Fruit fly (Drosophila melanogaster) whole organism, embryonic: Measurements from ENCODE around the gene galene.
A peak's percentile ranks its signal among the peaks of the same experiment; 100 is the strongest.

Experiments
- Aef1 ChIP-seq: fragments of 200-800 bp; sonication (Bioruptor generic); IDR thresholded peaks from 3 replicates; pipeline ENCODE4 v1.3.6; 2022; ENCODE audit warnings: missing biosample characterization, missing genetic modification characterization
- BEAF-32 ChIP-seq: fragments of 200-800 bp; sonication (Bioruptor generic); optimal IDR thresholded peaks from 3 replicates; lab custom pipeline; 2017; ENCODE audit warnings: missing biosample characterization, missing genetic modification characterization, mild to moderate bottlenecking, moderate library complexity, missing genetic modification reagents
- C15 ChIP-seq: fragments of 200-800 bp; sonication (Bioruptor generic); IDR thresholded peaks from 3 replicates; pipeline ENCODE4 v1.3.6; 2022; ENCODE audit warnings: missing biosample characterization, missing genetic modification characterization
- CG10209 ChIP-seq: fragments of 200-800 bp; sonication (Bioruptor generic); optimal IDR thresholded peaks from 3 replicates; lab custom pipeline; 2017; ENCODE audit warnings: missing biosample characterization, mild to moderate bottlenecking, missing genetic modification characterization, missing genetic modification reagents
- CG10565 ChIP-seq: fragments of 200-800 bp; sonication (Bioruptor generic); optimal IDR thresholded peaks from 3 replicates; lab custom pipeline; 2016; ENCODE audit warnings: missing biosample characterization, mild to moderate bottlenecking, missing genetic modification characterization
- CG10654 ChIP-seq: fragments of 200-800 bp; sonication (Bioruptor generic); optimal IDR thresholded peaks from 2 replicates; lab custom pipeline; 2016; ENCODE audit warnings: missing biosample characterization, missing genetic modification characterization
- CG11695 ChIP-seq: fragments of 200-800 bp; sonication (Bioruptor generic); IDR thresholded peaks from 3 replicates; pipeline ENCODE4 v1.3.6; 2022; ENCODE audit warnings: missing biosample characterization, missing genetic modification characterization
- CG12071 ChIP-seq: fragments of 200-800 bp; sonication (Bioruptor generic); optimal IDR thresholded peaks from 3 replicates; lab custom pipeline; 2018; ENCODE audit warnings: missing biosample characterization, mild to moderate bottlenecking, missing genetic modification characterization
- CG13287 ChIP-seq: fragments of 200-800 bp; sonication (Bioruptor generic); IDR thresholded peaks from 2 replicates; pipeline ENCODE4 v1.3.6; 2022; ENCODE audit warnings: missing biosample characterization, missing genetic modification characterization; ENCODE audit not compliant: partially characterized antibody
- CG14014 ChIP-seq: fragments of 200-800 bp; sonication (Bioruptor generic); IDR thresholded peaks from 2 replicates; pipeline ENCODE4 v1.3.6; 2022; ENCODE audit warnings: missing biosample characterization, missing genetic modification characterization
- CG14441 ChIP-seq: fragments of 200-800 bp; sonication (Bioruptor generic); IDR thresholded peaks from 2 replicates; pipeline ENCODE4 v1.3.6; 2022; ENCODE audit warnings: missing biosample characterization, missing genetic modification characterization
- CG17186 ChIP-seq: fragments of 200-800 bp; sonication (Bioruptor generic); optimal IDR thresholded peaks from 3 replicates; lab custom pipeline; 2017; ENCODE audit warnings: missing biosample characterization, missing genetic modification reagents, missing genetic modification characterization
- CG17359 ChIP-seq: fragments of 200-800 bp; sonication (Bioruptor generic); optimal IDR thresholded peaks from 3 replicates; lab custom pipeline; 2018; ENCODE audit warnings: missing biosample characterization, mild to moderate bottlenecking, missing genetic modification characterization, moderate library complexity
- CG17568 ChIP-seq: fragments of 200-800 bp; sonication (Bioruptor generic); optimal IDR thresholded peaks from 2 replicates; lab custom pipeline; 2018; ENCODE audit warnings: missing biosample characterization, mild to moderate bottlenecking, missing genetic modification characterization, moderate library complexity
- CG18764 ChIP-seq: fragments of 200-800 bp; sonication (Bioruptor generic); optimal IDR thresholded peaks from 3 replicates; lab custom pipeline; 2016; ENCODE audit warnings: missing biosample characterization, missing genetic modification characterization
- CG2120 ChIP-seq: fragments of 200-800 bp; sonication (Bioruptor generic); optimal IDR thresholded peaks from 3 replicates; lab custom pipeline; 2016; ENCODE audit warnings: missing biosample characterization, missing genetic modification characterization
- CG2889 ChIP-seq: fragments of 200-800 bp; sonication (Bioruptor generic); IDR thresholded peaks from 3 replicates; pipeline ENCODE4 v1.3.6; 2022; ENCODE audit warnings: missing biosample characterization, missing genetic modification characterization
- CG4424 ChIP-seq: fragments of 200-800 bp; sonication (Bioruptor generic); optimal IDR thresholded peaks from 3 replicates; lab custom pipeline; 2016; ENCODE audit warnings: missing biosample characterization, missing genetic modification characterization
- CG4820 ChIP-seq: fragments of 200-800 bp; sonication (Bioruptor generic); optimal IDR thresholded peaks from 3 replicates; lab custom pipeline; 2016; ENCODE audit warnings: missing biosample characterization, missing genetic modification characterization
- CG7786 ChIP-seq: fragments of 200-800 bp; sonication (Bioruptor generic); optimal IDR thresholded peaks from 2 replicates; lab custom pipeline; 2016; ENCODE audit warnings: missing biosample characterization, missing genetic modification characterization
- CG7963 ChIP-seq: fragments of 200-800 bp; sonication (Bioruptor generic); IDR thresholded peaks from 3 replicates; pipeline ENCODE4 v1.3.6; 2022; ENCODE audit warnings: missing biosample characterization, missing genetic modification characterization; ENCODE audit not compliant: partially characterized antibody
- CG8388 ChIP-seq: fragments of 200-800 bp; sonication (Bioruptor generic); optimal IDR thresholded peaks from 2 replicates; lab custom pipeline; 2019; ENCODE audit warnings: missing biosample characterization, mild to moderate bottlenecking, missing genetic modification characterization, moderate library complexity
- CG8765 ChIP-seq: fragments of 200-800 bp; sonication (Bioruptor generic); IDR thresholded peaks from 2 replicates; pipeline ENCODE4 v1.3.6; 2022; ENCODE audit warnings: missing biosample characterization, missing genetic modification characterization
- CG9609 ChIP-seq: fragments of 200-800 bp; sonication (Bioruptor generic); optimal IDR thresholded peaks from 3 replicates; lab custom pipeline; 2016; ENCODE audit warnings: missing biosample characterization, missing genetic modification characterization
- CHES-1-like ChIP-seq: fragments of 200-800 bp; sonication (Bioruptor generic); optimal IDR thresholded peaks from 2 replicates; lab custom pipeline; 2016; ENCODE audit warnings: missing biosample characterization, missing genetic modification characterization
- D19A ChIP-seq: fragments of 200-800 bp; optimal IDR thresholded peaks from 3 replicates; lab custom pipeline; 2019; ENCODE audit warnings: missing biosample characterization, mild to moderate bottlenecking, missing genetic modification characterization, moderate library complexity
- Dp ChIP-seq: fragments of 200-800 bp; sonication (Bioruptor generic); optimal IDR thresholded peaks from 2 replicates; lab custom pipeline; 2018; ENCODE audit warnings: missing biosample characterization, mild to moderate bottlenecking, missing genetic modification characterization, moderate library complexity
- Ets65A ChIP-seq: fragments of 200-800 bp; sonication (Bioruptor generic); peaks from one replicate; lab custom pipeline; 2016; ENCODE audit warnings: missing biosample characterization, missing genetic modification characterization
- HLHmδ ChIP-seq: fragments of 200-800 bp; sonication (Bioruptor generic); optimal IDR thresholded peaks from 2 replicates; lab custom pipeline; 2018; ENCODE audit warnings: missing biosample characterization, mild to moderate bottlenecking, missing genetic modification characterization, moderate library complexity
- Kr ChIP-seq: fragments of 200-800 bp; sonication (Bioruptor generic); optimal IDR thresholded peaks from 2 replicates; lab custom pipeline; 2017; ENCODE audit warnings: missing biosample characterization, mild to moderate bottlenecking, missing genetic modification characterization
- Sin3A ChIP-seq: fragments of >200 bp; optimal IDR thresholded peaks from 2 replicates; lab custom pipeline; 2018
- Six4 ChIP-seq: fragments of 200-800 bp; sonication (Bioruptor generic); optimal IDR thresholded peaks from 2 replicates; lab custom pipeline; 2016; ENCODE audit warnings: missing biosample characterization, missing genetic modification characterization
- TFAM ChIP-seq: fragments of 200-800 bp; sonication (Bioruptor generic); optimal IDR thresholded peaks from 2 replicates; lab custom pipeline; 2017; ENCODE audit warnings: missing biosample characterization, missing genetic modification characterization, inconsistent platforms
- Vsx1 ChIP-seq: fragments of 200-800 bp; sonication (Bioruptor generic); optimal IDR thresholded peaks from 2 replicates; lab custom pipeline; 2017; ENCODE audit warnings: missing biosample characterization, mild to moderate bottlenecking, missing genetic modification characterization, missing genetic modification reagents
- YL-1 ChIP-seq: fragments of 200-800 bp; sonication (Bioruptor generic); optimal IDR thresholded peaks from 3 replicates; lab custom pipeline; 2017; ENCODE audit warnings: missing biosample characterization, mild to moderate bottlenecking, missing genetic modification characterization
- bowl ChIP-seq: fragments of 200-800 bp; sonication (Bioruptor generic); IDR thresholded peaks from 2 replicates; pipeline ENCODE4 v1.3.6; 2022; ENCODE audit warnings: missing biosample characterization, missing genetic modification characterization
- bsh ChIP-seq, 2 experiments: fragments of 200-800 bp; sonication (Bioruptor generic); optimal IDR thresholded peaks; 2 replicates each; lab custom pipeline; 2017 to 2018; ENCODE audit warnings: mild to moderate bottlenecking in 2 of 2, missing biosample characterization in 2 of 2, missing genetic modification characterization in 2 of 2, moderate library complexity in 1 of 2
- croc ChIP-seq: fragments of 200-800 bp; sonication (Bioruptor generic); conservative IDR thresholded peaks from 3 replicates; pipeline ENCODE4 v1.3.6; 2022; ENCODE audit warnings: missing biosample characterization, missing genetic modification characterization
- dm ChIP-seq: fragments of 200-800 bp; sonication (Bioruptor generic); optimal IDR thresholded peaks from 3 replicates; lab custom pipeline; 2016; ENCODE audit warnings: missing biosample characterization, missing genetic modification characterization
- fd96Cb ChIP-seq: fragments of 200-800 bp; sonication (Bioruptor generic); optimal IDR thresholded peaks from 2 replicates; lab custom pipeline; 2018; ENCODE audit warnings: missing biosample characterization, mild to moderate bottlenecking, missing genetic modification characterization, moderate library complexity
- fu2 ChIP-seq: fragments of 200-800 bp; sonication (Bioruptor generic); optimal IDR thresholded peaks from 2 replicates; lab custom pipeline; 2016; ENCODE audit warnings: missing biosample characterization, missing genetic modification characterization
- gce ChIP-seq: fragments of 200-800 bp; sonication (Bioruptor generic); IDR thresholded peaks from 3 replicates; pipeline ENCODE4 v1.3.6; 2022; ENCODE audit warnings: missing biosample characterization, missing genetic modification characterization
- h ChIP-seq: fragments of >200 bp; optimal IDR thresholded peaks from 2 replicates; lab custom pipeline; 2017
- insv ChIP-seq, 2 experiments: fragments of 200-800 bp; sonication (Bioruptor generic); optimal IDR thresholded peaks; 3 replicates each; lab custom pipeline; 2016 to 2018; ENCODE audit warnings: missing biosample characterization in 2 of 2, missing genetic modification characterization in 2 of 2
- luna ChIP-seq: fragments of 200-800 bp; sonication (Bioruptor generic); optimal IDR thresholded peaks from 2 replicates; lab custom pipeline; 2016; ENCODE audit warnings: missing biosample characterization, missing genetic modification characterization
- mirr ChIP-seq: fragments of 200-800 bp; sonication (Bioruptor generic); optimal IDR thresholded peaks from 3 replicates; lab custom pipeline; 2018; ENCODE audit warnings: missing biosample characterization, mild to moderate bottlenecking, missing genetic modification characterization
- sim ChIP-seq: fragments of 200-800 bp; sonication (Bioruptor generic); IDR thresholded peaks from 2 replicates; pipeline ENCODE4 v1.3.6; 2022; ENCODE audit warnings: missing biosample characterization, missing genetic modification characterization
- slbo ChIP-seq: fragments of 200-800 bp; sonication (Bioruptor generic); IDR thresholded peaks from 2 replicates; pipeline ENCODE4 v1.3.6; 2022; ENCODE audit warnings: missing biosample characterization, missing genetic modification characterization
- slp2 ChIP-seq: fragments of 200-800 bp; sonication (Bioruptor generic); optimal IDR thresholded peaks from 2 replicates; lab custom pipeline; 2016; ENCODE audit warnings: missing biosample characterization, missing genetic modification characterization
- ssp ChIP-seq: fragments of 200-800 bp; sonication (Bioruptor generic); IDR thresholded peaks from 2 replicates; pipeline ENCODE4 v1.3.6; 2022; ENCODE audit warnings: missing biosample characterization, missing genetic modification characterization
- tll ChIP-seq, 2 experiments: fragments of 200-800 bp in 1 of 2; fragments of >200 bp in 1 of 2; sonication (Bioruptor generic) in 1 of 2; optimal IDR thresholded peaks; 2 replicates each; lab custom pipeline; 2017 to 2019; ENCODE audit warnings: missing biosample characterization in 2 of 2, missing genetic modification characterization in 2 of 2, mild to moderate bottlenecking in 1 of 2, moderate library complexity in 1 of 2
- tup ChIP-seq: fragments of 200-800 bp; sonication (Bioruptor generic); optimal IDR thresholded peaks from 2 replicates; lab custom pipeline; 2016; ENCODE audit warnings: missing biosample characterization, mild to moderate bottlenecking, missing genetic modification characterization, moderate library complexity

Gene galene

DNA sequence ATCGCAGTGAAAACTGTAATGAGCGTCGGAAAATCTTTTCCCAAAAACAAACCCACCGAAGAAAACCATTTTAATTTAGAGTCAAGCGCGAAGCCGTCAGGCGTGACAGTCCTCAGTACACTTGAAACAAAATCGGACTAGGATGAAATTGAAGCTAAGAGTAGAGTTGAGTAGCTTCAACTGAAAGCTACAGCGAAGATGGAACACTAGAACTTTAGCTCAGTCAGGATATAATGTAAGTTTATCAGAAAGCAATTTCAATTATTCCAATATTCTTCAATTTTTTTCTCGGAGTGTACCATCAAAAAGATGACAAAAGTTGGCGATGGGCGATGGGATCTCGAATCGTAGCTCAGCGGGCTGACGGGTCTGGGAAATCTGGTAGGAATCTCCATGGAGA, 19.1 kb upstream of the galene start:
- TF ChIP-seq CG9609 (no peak), CG10209 (GFP tag; lab: Kevin White, UChicago) (peak; percentile 27), C15 (GFP tag; lab: Robert Waterston, UW) (no peak), Sin3A (lab: Kevin White, UChicago) (no peak), Six4 (GFP tag; lab: Kevin White, UChicago) (peak; percentile 1), TFAM (GFP tag; lab: Kevin White, UChicago) (no peak), CG17186 (GFP tag; lab: Kevin White, UChicago) (peak; percentile 1), CG4424 (GFP tag; lab: Kevin White, UChicago) (peak; percentile 28), CG14441 (GFP tag; lab: Robert Waterston, UW) (0 out of 2 replicates have a peak, but pooled peaks have one; percentile 18), HLHmδ (GFP tag; lab: Kevin White, UChicago) (no peak), mirr (GFP tag; lab: Kevin White, UChicago) (no peak), Ets65A (GFP tag; lab: Kevin White, UChicago) (peak; percentile 75), CHES-1-like (GFP tag; lab: Kevin White, UChicago) (no peak), h (lab: Kevin White, UChicago) (no peak), tll (GFP tag; optimal IDR thresholded peaks at IDR 0.05; lab: Kevin White, UChicago) (no peak), fu2 (GFP tag; lab: Kevin White, UChicago) (no peak), CG7786 (no peak), slbo (GFP tag; lab: Robert Waterston, UW) (0 out of 2 replicates have a peak, but pooled peaks have one; percentile 7), CG17359 (peak; percentile 62), Aef1 (0 out of 3 replicates have a peak, but pooled peaks have one; percentile 25), CG14014 (GFP tag; lab: Robert Waterston, UW) (no peak), sim (GFP tag; lab: Robert Waterston, UW) (no peak), YL-1 (GFP tag; lab: Kevin White, UChicago) (no peak), Dp (GFP tag; lab: Kevin White, UChicago) (no peak), dm (GFP tag; lab: Kevin White, UChicago) (no peak), CG11695 (GFP tag; lab: Robert Waterston, UW) (peak; percentile 45; the same call in 1 of the 3 replicates), gce (GFP tag; lab: Robert Waterston, UW) (no peak), CG18764 (peak; percentile 19), CG13287 (GFP tag; lab: Robert Waterston, UW) (no peak), CG12071 (GFP tag; lab: Kevin White, UChicago) (peak; percentile 4), CG7963 (GFP tag; lab: Robert Waterston, UW) (no peak), insv (GFP tag; optimal IDR thresholded peaks at IDR 0.05; lab: Kevin White, UChicago) (no peak), CG4820 (GFP tag; lab: Kevin White, UChicago) (peak; percentile 63), slp2 (GFP tag; lab: Kevin White, UChicago) (peak; percentile 10), Kr (GFP tag; lab: Kevin White, UChicago) (no peak), D19A (tag; lab: Kevin White, UChicago) (peak; percentile 50), luna (no peak), bsh (GFP tag; optimal IDR thresholded peaks at IDR 0.05; lab: Kevin White, UChicago) (peak in 1 of 2 experiments; percentile 69), BEAF-32 (GFP tag; lab: Kevin White, UChicago) (no peak), fd96Cb (tag; lab: Kevin White, UChicago) (peak; percentile 67), CG8765 (GFP tag; lab: Robert Waterston, UW) (no peak), CG10654 (GFP tag; lab: Kevin White, UChicago) (peak; percentile 34), CG8388 (peak; percentile 56), Vsx1 (GFP tag; lab: Kevin White, UChicago) (no peak), CG17568 (GFP tag; lab: Kevin White, UChicago) (no peak), CG10565 (no peak), bowl (GFP tag; lab: Robert Waterston, UW) (no peak), ssp (GFP tag; lab: Robert Waterston, UW) (0 out of 2 replicates have a peak, but pooled peaks have one; percentile 25), tup (GFP tag; lab: Kevin White, UChicago) (no peak), CG2889 (GFP tag; lab: Robert Waterston, UW) (no peak), CG2120 (no peak), croc (0 out of 3 replicates have a peak, but pooled peaks have one; percentile 20)
